Worm (Caenorhabditis elegans) whole organism, early embryonic: ENCODE data around the gene spc-2.

ENCODE experiments used
- ama-1 ChIP-seq: fragments of 150-350 bp; optimal IDR thresholded peaks from 2 replicates; lab custom pipeline; 2014
- ceh-13 ChIP-seq: fragments of 200-800 bp; sonication (Bioruptor generic); optimal IDR thresholded peaks from 2 replicates; lab custom pipeline; 2018; ENCODE audit warnings: mild to moderate bottlenecking, missing genetic modification characterization, missing compliant biosample characterization
- ets-7 ChIP-seq: sonication (generic microtip); optimal IDR thresholded peaks from 2 replicates; lab custom pipeline; 2016; ENCODE audit warnings: missing genotype, missing genetic modification characterization, missing compliant biosample characterization
- flt-1 ChIP-seq: fragments of 200-800 bp; sonication (Bioruptor generic); IDR thresholded peaks from 2 replicates; pipeline ENCODE4 v1.3.6; 2022; ENCODE audit warnings: missing genetic modification characterization, missing compliant biosample characterization
- hmbx-1 ChIP-seq: sonication (generic microtip); optimal IDR thresholded peaks from 2 replicates; lab custom pipeline; 2016; ENCODE audit warnings: mild to moderate bottlenecking, missing genetic modification characterization, missing compliant biosample characterization
- hnd-1 ChIP-seq: sonication (generic microtip); optimal IDR thresholded peaks from 2 replicates; lab custom pipeline; 2016; ENCODE audit warnings: missing genetic modification characterization, missing compliant biosample characterization
- pes-1 ChIP-seq: fragments of 200-800 bp; sonication (Bioruptor generic); IDR thresholded peaks from 2 replicates; pipeline ENCODE4 v1.3.6; 2022; ENCODE audit warnings: missing genetic modification reagents, missing genetic modification characterization, missing compliant biosample characterization
- scrt-1 ChIP-seq: fragments of 200-800 bp; sonication (Bioruptor generic); IDR thresholded peaks from 2 replicates; pipeline ENCODE4 v1.3.6; 2022; ENCODE audit warnings: missing genetic modification characterization, missing compliant biosample characterization

DNA sequence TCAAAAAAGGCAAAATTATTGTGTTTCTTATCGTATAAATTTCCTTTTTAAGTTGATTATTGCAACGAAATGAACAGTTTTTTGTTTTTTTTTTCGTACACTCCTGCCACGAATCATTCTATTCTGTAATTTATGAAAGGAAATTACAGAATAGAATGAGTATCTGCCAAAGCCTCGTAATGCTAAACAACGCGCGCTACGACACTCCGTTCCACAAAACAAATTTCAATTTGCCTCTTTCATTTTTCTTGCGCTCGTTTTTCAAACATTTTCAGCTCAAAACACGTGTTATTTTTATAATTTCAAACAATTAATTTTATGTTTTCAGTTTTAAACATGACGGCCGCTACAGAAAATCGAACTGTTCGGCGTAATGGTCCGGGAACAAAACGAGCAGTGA lies 43.1 kb downstream of the spc-2 start, which contains the start of gene mob-4:
- TF ChIP-seq hnd-1 (tag; lab: Kevin White, UChicago) (no peak), ets-7 (tag; lab: Kevin White, UChicago) (no peak), hmbx-1 (tag; lab: Kevin White, UChicago) (no peak), ceh-13 (no peak), flt-1 (no peak), ama-1 (lab: Kevin White, UChicago) (no peak), pes-1 (no peak), scrt-1 (GFP tag; lab: Robert Waterston, UW) (no peak)
